Fruit fly (Drosophila melanogaster) whole organism, embryonic: Measurements from ENCODE around the gene dpr4.

Experiments
- Atf-2 ChIP-seq: fragments of 200-800 bp; sonication (Bioruptor generic); optimal IDR thresholded peaks from 2 replicates; lab custom pipeline; 2016; ENCODE audit warnings: missing biosample characterization, missing genetic modification characterization
- C15 ChIP-seq: fragments of 200-800 bp; sonication (Bioruptor generic); IDR thresholded peaks from 3 replicates; pipeline ENCODE4 v1.3.6; 2022; ENCODE audit warnings: missing biosample characterization, missing genetic modification characterization
- CG11456 ChIP-seq: fragments of 200-800 bp; sonication (Bioruptor generic); IDR thresholded peaks from 3 replicates; pipeline ENCODE4 v1.3.6; 2022; ENCODE audit warnings: missing biosample characterization, missing genetic modification characterization
- CG11560 ChIP-seq: fragments of 200-800 bp; sonication (Bioruptor generic); IDR thresholded peaks from 3 replicates; pipeline ENCODE4 v1.3.6; 2022; ENCODE audit warnings: missing biosample characterization, missing genetic modification characterization
- CG1233 ChIP-seq: fragments of 200-800 bp; sonication (Bioruptor generic); optimal IDR thresholded peaks from 4 replicates; lab custom pipeline; 2018; ENCODE audit warnings: missing biosample characterization, mild to moderate bottlenecking, missing genetic modification characterization
- CG12942 ChIP-seq: fragments of 200-800 bp; sonication (Bioruptor generic); optimal IDR thresholded peaks from 3 replicates; lab custom pipeline; 2016; ENCODE audit warnings: missing biosample characterization, missing genetic modification characterization
- CG13287 ChIP-seq: fragments of 200-800 bp; sonication (Bioruptor generic); IDR thresholded peaks from 2 replicates; pipeline ENCODE4 v1.3.6; 2022; ENCODE audit warnings: missing biosample characterization, missing genetic modification characterization; ENCODE audit not compliant: partially characterized antibody
- CG1529 ChIP-seq: fragments of 200-800 bp; sonication (Bioruptor generic); optimal IDR thresholded peaks from 3 replicates; lab custom pipeline; 2018; ENCODE audit warnings: missing biosample characterization, missing genetic modification characterization
- CG15601 ChIP-seq: fragments of 200-800 bp; sonication (Bioruptor generic); optimal IDR thresholded peaks from 3 replicates; lab custom pipeline; 2019; ENCODE audit warnings: missing biosample characterization, mild to moderate bottlenecking, missing genetic modification characterization, moderate library complexity
- CG17186 ChIP-seq: fragments of 200-800 bp; sonication (Bioruptor generic); optimal IDR thresholded peaks from 3 replicates; lab custom pipeline; 2017; ENCODE audit warnings: missing biosample characterization, missing genetic modification reagents, missing genetic modification characterization
- CG1792 ChIP-seq: fragments of 200-800 bp; sonication (Bioruptor generic); optimal IDR thresholded peaks from 2 replicates; lab custom pipeline; 2016; ENCODE audit warnings: missing biosample characterization, missing genetic modification characterization
- CG2116 ChIP-seq: fragments of 200-800 bp; sonication (Bioruptor generic); optimal IDR thresholded peaks from 3 replicates; lab custom pipeline; 2018; ENCODE audit warnings: missing biosample characterization, mild to moderate bottlenecking, missing genetic modification characterization
- CG30403 ChIP-seq: fragments of 200-800 bp; sonication (Bioruptor generic); optimal IDR thresholded peaks from 3 replicates; lab custom pipeline; 2016; ENCODE audit warnings: missing biosample characterization, missing genetic modification characterization
- CG33213 ChIP-seq: fragments of 200-800 bp; sonication (Bioruptor generic); optimal IDR thresholded peaks from 3 replicates; lab custom pipeline; 2016; ENCODE audit warnings: missing biosample characterization, missing genetic modification characterization
- CG34376 ChIP-seq: fragments of 200-800 bp; sonication (Bioruptor generic); optimal IDR thresholded peaks from 2 replicates; lab custom pipeline; 2018; ENCODE audit warnings: missing biosample characterization, mild to moderate bottlenecking, missing genetic modification characterization
- CG3847 ChIP-seq: fragments of 200-800 bp; sonication (Bioruptor generic); IDR thresholded peaks from 2 replicates; pipeline ENCODE4 v1.3.6; 2022; ENCODE audit warnings: missing biosample characterization, missing genetic modification characterization
- CG43689 ChIP-seq: fragments of 200-800 bp; sonication (Bioruptor generic); IDR thresholded peaks from 2 replicates; pipeline ENCODE4 v1.3.6; 2022; ENCODE audit warnings: missing biosample characterization, missing genetic modification characterization
- CG6175 ChIP-seq: fragments of 200-800 bp; sonication (Bioruptor generic); IDR thresholded peaks from 3 replicates; pipeline ENCODE4 v1.3.6; 2022; ENCODE audit warnings: missing biosample characterization, missing genetic modification characterization
- CG6854 ChIP-seq: fragments of 200-800 bp; sonication (Bioruptor generic); optimal IDR thresholded peaks from 3 replicates; lab custom pipeline; 2017; ENCODE audit warnings: missing biosample characterization, mild to moderate bottlenecking, missing genetic modification characterization
- CG7987 ChIP-seq: fragments of 200-800 bp; sonication (Bioruptor generic); optimal IDR thresholded peaks from 2 replicates; lab custom pipeline; 2018; ENCODE audit warnings: missing biosample characterization, mild to moderate bottlenecking, missing genetic modification characterization, moderate library complexity
- CG9797 ChIP-seq: fragments of 200-800 bp; sonication (Bioruptor generic); optimal IDR thresholded peaks from 3 replicates; lab custom pipeline; 2018; ENCODE audit warnings: missing biosample characterization, mild to moderate bottlenecking, missing genetic modification characterization
- Dll ChIP-seq: fragments of 200-800 bp; sonication (Bioruptor generic); IDR thresholded peaks from 4 replicates; pipeline ENCODE4 v1.3.6; 2022; ENCODE audit warnings: missing biosample characterization, missing genetic modification characterization; ENCODE audit not compliant: partially characterized antibody
- Fer2 ChIP-seq: fragments of 200-800 bp; sonication (Bioruptor generic); optimal IDR thresholded peaks from 2 replicates; lab custom pipeline; 2018; ENCODE audit warnings: missing biosample characterization, mild to moderate bottlenecking, missing genetic modification characterization, moderate library complexity
- HmgD ChIP-seq: fragments of 200-800 bp; sonication (Bioruptor generic); optimal IDR thresholded peaks from 3 replicates; lab custom pipeline; 2016; ENCODE audit warnings: missing biosample characterization, missing genetic modification characterization
- Hr78 ChIP-seq, 2 experiments: fragments of 200-800 bp in 1 of 2; fragments of >200 bp in 1 of 2; sonication (Bioruptor generic) in 1 of 2; optimal IDR thresholded peaks; 2 replicates each; lab custom pipeline; 2017 to 2019; ENCODE audit warnings: missing biosample characterization in 2 of 2, missing genetic modification characterization in 2 of 2, mild to moderate bottlenecking in 1 of 2, moderate library complexity in 1 of 2
- MBD-R2 ChIP-seq: fragments of 200-800 bp; sonication (Bioruptor generic); IDR thresholded peaks from 2 replicates; pipeline ENCODE4 v1.3.6; 2022; ENCODE audit warnings: missing biosample characterization, missing genetic modification characterization
- Mes4 ChIP-seq: fragments of 200-800 bp; sonication (Bioruptor generic); optimal IDR thresholded peaks from 2 replicates; lab custom pipeline; 2016; ENCODE audit warnings: missing biosample characterization, missing genetic modification characterization
- Mrtf ChIP-seq: fragments of 200-800 bp; sonication (Bioruptor generic); IDR thresholded peaks from 3 replicates; pipeline ENCODE4 v1.3.6; 2022; ENCODE audit warnings: missing biosample characterization, missing genetic modification characterization
- Scr ChIP-seq: fragments of 200-800 bp; sonication (Bioruptor generic); IDR thresholded peaks from 2 replicates; pipeline ENCODE4 v1.3.6; 2022; ENCODE audit warnings: missing biosample characterization, missing genetic modification characterization; ENCODE audit not compliant: partially characterized antibody
- Trl ChIP-seq, 3 experiments: fragments of >200 bp in 2 of 3; fragments of 200-800 bp in 1 of 3; sonication (Bioruptor generic) in 1 of 3; optimal IDR thresholded peaks; 2 replicates in 1 of 3; 3 replicates in 2 of 3; lab custom pipeline; 2016 to 2017; ENCODE audit warnings: missing biosample characterization in 1 of 3, missing genetic modification characterization in 1 of 3
- ab ChIP-seq: fragments of 200-800 bp; sonication (Bioruptor generic); optimal IDR thresholded peaks from 2 replicates; lab custom pipeline; 2016; ENCODE audit warnings: missing biosample characterization, missing genetic modification characterization
- croc ChIP-seq: fragments of 200-800 bp; sonication (Bioruptor generic); conservative IDR thresholded peaks from 3 replicates; pipeline ENCODE4 v1.3.6; 2022; ENCODE audit warnings: missing biosample characterization, missing genetic modification characterization
- crol ChIP-seq: fragments of 200-800 bp; sonication (Bioruptor generic); IDR thresholded peaks from 2 replicates; pipeline ENCODE4 v1.3.6; 2022; ENCODE audit warnings: missing biosample characterization, missing genetic modification characterization
- dan ChIP-seq: fragments of 200-800 bp; sonication (Bioruptor generic); IDR thresholded peaks from 2 replicates; pipeline ENCODE4 v1.3.6; 2022; ENCODE audit warnings: missing biosample characterization, missing genetic modification characterization
- exex ChIP-seq: fragments of 200-800 bp; sonication (Bioruptor generic); optimal IDR thresholded peaks from 4 replicates; lab custom pipeline; 2018; ENCODE audit warnings: missing biosample characterization, mild to moderate bottlenecking, missing genetic modification characterization, moderate library complexity
- fd64A ChIP-seq: fragments of 200-800 bp; sonication (Bioruptor generic); optimal IDR thresholded peaks from 3 replicates; lab custom pipeline; 2018; ENCODE audit warnings: missing biosample characterization, mild to moderate bottlenecking, missing genetic modification characterization
- gce ChIP-seq: fragments of 200-800 bp; sonication (Bioruptor generic); IDR thresholded peaks from 3 replicates; pipeline ENCODE4 v1.3.6; 2022; ENCODE audit warnings: missing biosample characterization, missing genetic modification characterization
- gfzf ChIP-seq: fragments of 200-800 bp; sonication (Bioruptor generic); optimal IDR thresholded peaks from 2 replicates; lab custom pipeline; 2016; ENCODE audit warnings: missing biosample characterization, mild to moderate bottlenecking, missing genetic modification characterization, moderate library complexity
- h ChIP-seq: fragments of >200 bp; optimal IDR thresholded peaks from 2 replicates; lab custom pipeline; 2017
- hbn ChIP-seq: fragments of 200-800 bp; sonication (Bioruptor generic); IDR thresholded peaks from 2 replicates; pipeline ENCODE4 v1.3.6; 2022; ENCODE audit warnings: missing biosample characterization, missing genetic modification characterization; ENCODE audit not compliant: partially characterized antibody
- her ChIP-seq: fragments of 200-800 bp; sonication (Bioruptor generic); optimal IDR thresholded peaks from 2 replicates; lab custom pipeline; 2016; ENCODE audit warnings: missing biosample characterization, missing genetic modification characterization
- insv ChIP-seq, 2 experiments: fragments of 200-800 bp; sonication (Bioruptor generic); optimal IDR thresholded peaks; 3 replicates each; lab custom pipeline; 2016 to 2018; ENCODE audit warnings: missing biosample characterization in 2 of 2, missing genetic modification characterization in 2 of 2
- jumu ChIP-seq: fragments of 200-800 bp; sonication (Bioruptor generic); optimal IDR thresholded peaks from 3 replicates; lab custom pipeline; 2016; ENCODE audit warnings: missing biosample characterization, missing genetic modification characterization
- mld ChIP-seq: fragments of 200-800 bp; sonication (Bioruptor generic); IDR thresholded peaks from 3 replicates; pipeline ENCODE4 v1.3.6; 2022; ENCODE audit warnings: missing biosample characterization, missing genetic modification characterization; ENCODE audit not compliant: partially characterized antibody
- pzg ChIP-seq: fragments of 200-800 bp; sonication (Bioruptor generic); optimal IDR thresholded peaks from 3 replicates; lab custom pipeline; 2018; ENCODE audit warnings: missing biosample characterization, mild to moderate bottlenecking, missing genetic modification characterization, moderate library complexity
- row ChIP-seq: fragments of 200-800 bp; sonication (Bioruptor generic); IDR thresholded peaks from 3 replicates; pipeline ENCODE4 v1.3.6; 2022; ENCODE audit warnings: missing biosample characterization, missing genetic modification characterization
- slp2 ChIP-seq: fragments of 200-800 bp; sonication (Bioruptor generic); optimal IDR thresholded peaks from 2 replicates; lab custom pipeline; 2016; ENCODE audit warnings: missing biosample characterization, missing genetic modification characterization
- sr ChIP-seq: fragments of 200-800 bp; sonication (Bioruptor generic); IDR thresholded peaks from 3 replicates; pipeline ENCODE4 v1.3.6; 2022; ENCODE audit warnings: missing biosample characterization, missing genetic modification characterization
- z ChIP-seq: fragments of 200-800 bp; sonication (Bioruptor generic); IDR thresholded peaks from 3 replicates; pipeline ENCODE4 v1.3.6; 2022; ENCODE audit warnings: missing biosample characterization, missing genetic modification characterization

The dpr4 gene

DNA sequence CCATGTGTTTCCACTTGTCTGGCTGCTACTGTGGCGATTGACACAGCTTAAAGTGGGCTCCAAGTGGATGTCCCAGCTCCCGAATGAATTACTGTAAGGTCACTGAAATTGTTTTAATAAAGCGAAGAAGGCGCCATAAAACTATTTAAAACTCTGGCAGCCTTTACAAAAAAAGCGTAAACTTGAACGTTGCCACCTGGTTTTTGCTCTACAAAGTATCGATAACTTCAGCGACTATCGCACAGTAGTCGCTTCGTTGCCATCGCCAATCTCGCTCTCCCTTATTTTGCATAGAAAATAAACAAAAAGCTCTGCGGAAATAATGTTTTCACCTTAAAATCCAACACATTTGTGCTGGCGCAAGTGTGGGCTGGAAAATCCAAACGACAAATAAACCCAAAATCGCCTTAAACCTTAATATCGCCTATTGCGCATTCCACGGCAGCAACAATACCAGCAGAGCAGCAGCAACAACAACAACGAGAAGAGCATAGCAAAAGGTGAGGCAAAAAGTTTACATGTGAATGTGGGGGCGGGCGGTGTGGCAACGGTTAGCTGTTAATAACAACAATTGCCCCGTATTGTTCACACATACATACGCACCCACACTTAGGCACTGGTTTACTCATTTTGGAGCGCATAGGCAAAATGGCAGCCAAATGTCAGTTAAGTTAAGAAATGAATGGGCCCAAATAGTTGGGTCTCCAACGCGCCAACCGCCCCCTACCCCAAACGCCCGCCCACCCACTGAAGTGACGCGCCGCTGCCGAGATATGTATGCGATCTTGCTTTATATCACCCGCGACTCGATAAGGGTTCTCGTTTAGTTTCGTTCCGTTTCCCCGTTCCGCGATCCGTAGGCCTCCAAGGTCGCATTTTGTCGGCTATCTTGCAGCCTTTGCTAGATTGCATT lies 38.8 kb upstream of the dpr4 start, which contains the start of gene wkd (continued):
- TF ChIP-seq insv (GFP tag; optimal IDR thresholded peaks at IDR 0.05; lab: Kevin White, UChicago), result no peak
- TF ChIP-seq jumu (GFP tag; lab: Kevin White, UChicago), result peak; percentile 45
- peak; percentile 37 for TF ChIP-seq her (GFP tag; lab: Kevin White, UChicago)
- peak; percentile 73 for TF ChIP-seq CG3847 (GFP tag; lab: Robert Waterston, UW)
- no peak for TF ChIP-seq CG6175 (GFP tag; lab: Robert Waterston, UW)
- TF ChIP-seq h (lab: Kevin White, UChicago), result no peak
- TF ChIP-seq CG30403 (GFP tag; lab: Kevin White, UChicago), result peak; percentile 19
- TF ChIP-seq dan (GFP tag; lab: Robert Waterston, UW), result no peak
- peak; percentile 53 for TF ChIP-seq CG2116 (GFP tag; lab: Kevin White, UChicago)
- TF ChIP-seq CG11456, result no peak
- peak; percentile 5 for TF ChIP-seq CG9797 (GFP tag; lab: Kevin White, UChicago)
- peak; percentile 81 for TF ChIP-seq hbn (GFP tag; lab: Robert Waterston, UW)
- no peak for TF ChIP-seq CG1529 (GFP tag; lab: Kevin White, UChicago)
- TF ChIP-seq Scr (GFP tag; lab: Robert Waterston, UW), result peak; percentile 86
- TF ChIP-seq CG33213, result peak; percentile 67
- TF ChIP-seq ab (GFP tag; lab: Kevin White, UChicago), result no peak
- peak; percentile 4 for TF ChIP-seq CG7987 (GFP tag; lab: Kevin White, UChicago)
- peak; percentile 57 for TF ChIP-seq MBD-R2 (GFP tag; lab: Robert Waterston, UW)
- TF ChIP-seq mld (GFP tag; lab: Robert Waterston, UW), result peak; percentile 79; the same call in 1 of the 3 replicates
- peak in 1 of 2 experiments; percentile 23 for TF ChIP-seq Hr78 (GFP tag; optimal IDR thresholded peaks at IDR 0.05; lab: Kevin White, UChicago)
- TF ChIP-seq Trl (optimal IDR thresholded peaks at IDR 0.05; lab: Kevin White, UChicago), result peak in 1 of 2 experiments; percentile 61
- no peak for TF ChIP-seq Trl (GFP tag; optimal IDR thresholded peaks at IDR 0.05; lab: Kevin White, UChicago)
- TF ChIP-seq CG1792 (GFP tag; lab: Kevin White, UChicago), result no peak
- no peak for TF ChIP-seq gce
- TF ChIP-seq CG17186 (GFP tag; lab: Kevin White, UChicago), result peak; percentile 5
- TF ChIP-seq Mrtf (GFP tag; lab: Robert Waterston, UW), result no peak
- no peak for TF ChIP-seq CG43689 (GFP tag; lab: Robert Waterston, UW)
- TF ChIP-seq exex, result peak; percentile 30
- TF ChIP-seq gfzf (GFP tag; lab: Kevin White, UChicago), result peak; percentile 25
- no peak for TF ChIP-seq Atf-2 (GFP tag; lab: Kevin White, UChicago)
- peak; percentile 82 for TF ChIP-seq crol (GFP tag; lab: Robert Waterston, UW)
- peak; percentile 60 for TF ChIP-seq CG34376 (GFP tag; lab: Kevin White, UChicago)
- TF ChIP-seq C15 (GFP tag; lab: Robert Waterston, UW), result no peak
- TF ChIP-seq z (GFP tag; lab: Robert Waterston, UW), result no peak
- no peak for TF ChIP-seq fd64A (GFP tag; lab: Kevin White, UChicago)
- peak; percentile 66 for TF ChIP-seq HmgD (GFP tag; lab: Kevin White, UChicago)
- TF ChIP-seq CG6854 (GFP tag; lab: Kevin White, UChicago), result no peak
- TF ChIP-seq CG1233 (GFP tag; lab: Kevin White, UChicago), result no peak
- TF ChIP-seq CG12942 (GFP tag; lab: Kevin White, UChicago), result no peak
- TF ChIP-seq sr, result peak; percentile 69; the same call in 2 of the 3 replicates
- no peak for TF ChIP-seq Mes4 (GFP tag; lab: Kevin White, UChicago)
- no peak for TF ChIP-seq CG15601
- no peak for TF ChIP-seq Fer2 (tag; lab: Kevin White, UChicago)
- TF ChIP-seq croc (GFP tag; lab: Robert Waterston, UW), result no peak
- peak; percentile 87 for TF ChIP-seq Dll
- peak; percentile 94 for TF ChIP-seq CG13287 (GFP tag; lab: Robert Waterston, UW)
- peak; percentile 86 for TF ChIP-seq pzg
- TF ChIP-seq CG11560 (tag; lab: Robert Waterston, UW), result no peak
- no peak for TF ChIP-seq slp2 (GFP tag; lab: Kevin White, UChicago)
- TF ChIP-seq row (GFP tag; lab: Robert Waterston, UW), result 0 out of 3 replicates have a peak, but pooled peaks have one; percentile 20
